Worm (Caenorhabditis elegans): ENCODE results near the gene hecd-1.

- TF ChIP-seq dao-5 (tag; optimal IDR thresholded peaks at IDR 0.05) (no peak), him-1 (tag; optimal IDR thresholded peaks at IDR 0.05) (no peak), W03F9.2 (tag; optimal IDR thresholded peaks at IDR 0.05) (peak; percentile 6)
These were observed 35.8 kb upstream of the hecd-1 start, which contains the start of gene cest-10 for ce11 chrIV:7180304-7180703.
